Worm (Caenorhabditis elegans) whole organism, young adult: ENCODE results near the gene C10C6.3.

Experiments
- B0019.2 ChIP-seq: fragments of 200-800 bp; sonication (Bioruptor generic); conservative IDR thresholded peaks from 2 replicates; pipeline ENCODE4 v1.3.6; 2022; ENCODE audit warnings: missing genetic modification reagents, missing genetic modification characterization, missing compliant biosample characterization
- B0035.1 ChIP-seq: sonication (generic microtip); optimal IDR thresholded peaks from 2 replicates; lab custom pipeline; 2016; ENCODE audit warnings: missing genetic modification characterization, mild to moderate bottlenecking, missing compliant biosample characterization, missing genotype, missing genetic modification reagents
- C06A6.2 ChIP-seq: fragments of 200-800 bp; sonication (Bioruptor generic); conservative IDR thresholded peaks from 2 replicates; pipeline ENCODE4 v1.3.6; 2022; ENCODE audit warnings: missing genetic modification characterization, missing compliant biosample characterization
- C17E4.6 ChIP-seq: fragments of 200-800 bp; sonication (Bioruptor generic); IDR thresholded peaks from 2 replicates; pipeline ENCODE4 v1.3.6; 2022; ENCODE audit warnings: missing genetic modification reagents, missing genetic modification characterization, missing compliant biosample characterization
- D2030.7 ChIP-seq: fragments of 200-800 bp; sonication (Bioruptor generic); IDR thresholded peaks from 2 replicates; pipeline ENCODE4 v1.3.6; 2022; ENCODE audit warnings: missing genetic modification reagents, missing genetic modification characterization, missing compliant biosample characterization
- F22D6.2 ChIP-seq: sonication (generic microtip); optimal IDR thresholded peaks from 2 replicates; lab custom pipeline; 2016; ENCODE audit warnings: mild to moderate bottlenecking, missing genetic modification characterization, missing compliant biosample characterization
- F23B12.7 ChIP-seq: sonication (generic microtip); optimal IDR thresholded peaks from 2 replicates; lab custom pipeline; 2017; ENCODE audit warnings: missing genetic modification characterization, mild to moderate bottlenecking, missing compliant biosample characterization, antibody characterized with exemption, moderate library complexity; ENCODE audit not compliant: insufficient read depth
- F49E8.2 ChIP-seq: sonication (generic microtip); optimal IDR thresholded peaks from 3 replicates; lab custom pipeline; 2017; ENCODE audit warnings: missing genetic modification characterization, mild to moderate bottlenecking, missing compliant biosample characterization, antibody characterized with exemption, moderate library complexity; ENCODE audit not compliant: insufficient read depth
- F52B5.7 ChIP-seq: sonication (generic microtip); optimal IDR thresholded peaks from 2 replicates; lab custom pipeline; 2016; ENCODE audit warnings: mild to moderate bottlenecking, missing genetic modification characterization, missing compliant biosample characterization
- F57A8.1 ChIP-seq: fragments of 200-800 bp; sonication (Bioruptor generic); optimal IDR thresholded peaks from 2 replicates; lab custom pipeline; 2018; ENCODE audit warnings: mild to moderate bottlenecking, missing genetic modification characterization, moderate library complexity, missing compliant biosample characterization
- F57C9.4 ChIP-seq: sonication (generic microtip); optimal IDR thresholded peaks from 2 replicates; lab custom pipeline; 2017; ENCODE audit warnings: mild to moderate bottlenecking, missing genetic modification characterization, missing compliant biosample characterization
- Y53G8AR.9 ChIP-seq: fragments of 200-800 bp; sonication (Bioruptor generic); conservative IDR thresholded peaks from 2 replicates; pipeline ENCODE4 v1.3.6; 2022; ENCODE audit warnings: missing genetic modification reagents, missing genetic modification characterization, missing compliant biosample characterization
- Y79H2A.3 ChIP-seq: fragments of 200-800 bp; sonication (Bioruptor generic); conservative IDR thresholded peaks from 2 replicates; pipeline ENCODE4 v1.3.6; 2022; ENCODE audit warnings: missing genetic modification reagents, missing genetic modification characterization, missing compliant biosample characterization
- ZK185.1 ChIP-seq: sonication (generic microtip); optimal IDR thresholded peaks from 2 replicates; lab custom pipeline; 2016; ENCODE audit warnings: mild to moderate bottlenecking, missing genetic modification characterization, missing compliant biosample characterization; ENCODE audit not compliant: poor library complexity, severe bottlenecking
- attf-5 ChIP-seq: fragments of 200-800 bp; sonication (Bioruptor generic); optimal IDR thresholded peaks from 2 replicates; lab custom pipeline; 2018; ENCODE audit warnings: mild to moderate bottlenecking, missing genetic modification characterization, missing compliant biosample characterization
- bed-2 ChIP-seq: fragments of 200-800 bp; sonication (Bioruptor generic); IDR thresholded peaks from 2 replicates; pipeline ENCODE4 v1.3.6; 2022; ENCODE audit warnings: missing genetic modification reagents, missing genetic modification characterization, missing compliant biosample characterization
- cebp-1 ChIP-seq, 2 experiments: fragments of 200-800 bp in 1 of 2; sonication (Bioruptor generic) in 1 of 2; sonication (generic microtip) in 1 of 2; IDR thresholded peaks in 1 of 2; optimal IDR thresholded peaks in 1 of 2; 2 replicates each; pipeline versions ENCODE4 v1.3.6 to Lab custom; 2017 to 2022; ENCODE audit warnings: missing compliant biosample characterization in 2 of 2, missing genetic modification characterization in 2 of 2, mild to moderate bottlenecking in 1 of 2, missing genetic modification reagents in 1 of 2, moderate library complexity in 1 of 2
- cebp-2 ChIP-seq: fragments of 200-800 bp; sonication (Bioruptor generic); IDR thresholded peaks from 2 replicates; pipeline ENCODE4 v1.3.6; 2022; ENCODE audit warnings: missing genetic modification characterization, missing compliant biosample characterization
- ceh-100 ChIP-seq: fragments of 200-800 bp; sonication (Bioruptor generic); IDR thresholded peaks from 2 replicates; pipeline ENCODE4 v1.3.6; 2022; ENCODE audit warnings: missing genetic modification reagents, missing genetic modification characterization, missing compliant biosample characterization
- ceh-91 ChIP-seq: fragments of 200-800 bp; sonication (Bioruptor generic); IDR thresholded peaks from 2 replicates; pipeline ENCODE4 v1.3.6; 2022; ENCODE audit warnings: missing genetic modification reagents, missing genetic modification characterization, missing compliant biosample characterization
- chd-7 ChIP-seq: sonication (generic microtip); optimal IDR thresholded peaks from 2 replicates; lab custom pipeline; 2016; ENCODE audit warnings: mild to moderate bottlenecking, missing genetic modification characterization, moderate library complexity, missing compliant biosample characterization
- die-1 ChIP-seq: sonication (generic microtip); optimal IDR thresholded peaks from 2 replicates; lab custom pipeline; 2016; ENCODE audit warnings: missing genotype, mild to moderate bottlenecking, missing genetic modification characterization, missing compliant biosample characterization
- egl-44 ChIP-seq: fragments of 200-800 bp; sonication (Bioruptor generic); IDR thresholded peaks from 2 replicates; pipeline ENCODE4 v1.3.6; 2022; ENCODE audit warnings: missing genetic modification reagents, missing genetic modification characterization, missing compliant biosample characterization
- egrh-3 ChIP-seq: fragments of 200-800 bp; sonication (Bioruptor generic); IDR thresholded peaks from 2 replicates; pipeline ENCODE4 v1.3.6; 2022; ENCODE audit warnings: missing genetic modification reagents, missing genetic modification characterization, missing compliant biosample characterization
- ets-4 ChIP-seq: fragments of 200-800 bp; sonication (Bioruptor generic); optimal IDR thresholded peaks from 2 replicates; lab custom pipeline; 2018; ENCODE audit warnings: mild to moderate bottlenecking, missing genetic modification characterization, missing compliant biosample characterization
- hmg-20 ChIP-seq: fragments of 200-800 bp; sonication (Bioruptor generic); IDR thresholded peaks from 2 replicates; pipeline ENCODE4 v1.3.6; 2022; ENCODE audit warnings: missing genetic modification reagents, missing genetic modification characterization, missing compliant biosample characterization
- lag-1 ChIP-seq: fragments of 200-800 bp; sonication (Bioruptor generic); IDR thresholded peaks from 2 replicates; pipeline ENCODE4 v1.3.6; 2022; ENCODE audit warnings: missing genetic modification reagents, missing genetic modification characterization, missing compliant biosample characterization
- lin-40 ChIP-seq: sonication (generic microtip); optimal IDR thresholded peaks from 2 replicates; lab custom pipeline; 2016; ENCODE audit warnings: missing genetic modification characterization, mild to moderate bottlenecking, missing compliant biosample characterization, missing genotype, missing genetic modification reagents
- lir-1 ChIP-seq: fragments of 200-800 bp; sonication (Bioruptor generic); conservative IDR thresholded peaks from 2 replicates; pipeline ENCODE4 v1.3.6; 2022; ENCODE audit warnings: missing genetic modification reagents, missing genetic modification characterization, missing compliant biosample characterization
- lsl-1 ChIP-seq: fragments of 200-800 bp; sonication (Bioruptor generic); optimal IDR thresholded peaks from 2 replicates; lab custom pipeline; 2018; ENCODE audit warnings: mild to moderate bottlenecking, missing genetic modification characterization, moderate library complexity, missing compliant biosample characterization
- lsy-27 ChIP-seq: sonication (generic microtip); optimal IDR thresholded peaks from 2 replicates; lab custom pipeline; 2017; ENCODE audit warnings: missing genetic modification characterization, mild to moderate bottlenecking, missing compliant biosample characterization, antibody characterized with exemption, missing genotype, borderline replicate concordance; ENCODE audit not compliant: insufficient read depth
- madf-10 ChIP-seq: sonication (generic microtip); optimal IDR thresholded peaks from 2 replicates; lab custom pipeline; 2016; ENCODE audit warnings: mild to moderate bottlenecking, missing genetic modification characterization, missing compliant biosample characterization
- mes-4 ChIP-seq: sonication (generic microtip); optimal IDR thresholded peaks from 2 replicates; lab custom pipeline; 2016; ENCODE audit warnings: missing genotype, missing genetic modification characterization, missing compliant biosample characterization
- nfya-2 ChIP-seq: fragments of 200-800 bp; sonication (Bioruptor generic); IDR thresholded peaks from 2 replicates; pipeline ENCODE4 v1.3.6; 2022; ENCODE audit warnings: missing genetic modification reagents, missing genetic modification characterization, missing compliant biosample characterization
- nfyb-1 ChIP-seq: fragments of 200-800 bp; sonication (Bioruptor generic); IDR thresholded peaks from 2 replicates; pipeline ENCODE4 v1.3.6; 2022; ENCODE audit warnings: missing genetic modification reagents, missing genetic modification characterization, missing compliant biosample characterization
- snpc-1.3 ChIP-seq: sonication (generic microtip); optimal IDR thresholded peaks from 2 replicates; lab custom pipeline; 2017; ENCODE audit warnings: missing genetic modification characterization, mild to moderate bottlenecking, missing compliant biosample characterization, antibody characterized with exemption, moderate library complexity, missing genotype, missing genetic modification reagents; ENCODE audit not compliant: insufficient read depth
- somi-1 ChIP-seq: fragments of 200-800 bp; sonication (Bioruptor generic); optimal IDR thresholded peaks from 2 replicates; lab custom pipeline; 2018; ENCODE audit warnings: mild to moderate bottlenecking, missing genetic modification characterization, missing compliant biosample characterization
- tbp1 ChIP-seq: fragments of 200-800 bp; sonication (Bioruptor generic); optimal IDR thresholded peaks from 2 replicates; lab custom pipeline; 2018; ENCODE audit warnings: mild to moderate bottlenecking, missing genetic modification characterization, missing compliant biosample characterization
- tbx-9 ChIP-seq: sonication (generic microtip); optimal IDR thresholded peaks from 2 replicates; lab custom pipeline; 2016; ENCODE audit warnings: borderline replicate concordance, missing genetic modification characterization, inconsistent platforms, missing compliant biosample characterization
- tlf-1 ChIP-seq: fragments of 200-800 bp; sonication (Bioruptor generic); optimal IDR thresholded peaks from 2 replicates; lab custom pipeline; 2018; ENCODE audit warnings: mild to moderate bottlenecking, missing genetic modification characterization, missing compliant biosample characterization
- unc-130 ChIP-seq: sonication (generic microtip); optimal IDR thresholded peaks from 2 replicates; lab custom pipeline; 2016; ENCODE audit warnings: missing genetic modification reagents, missing genetic modification characterization, missing compliant biosample characterization
- xnd-1 ChIP-seq: sonication (generic microtip); optimal IDR thresholded peaks from 2 replicates; lab custom pipeline; 2016; ENCODE audit warnings: missing genotype, missing genetic modification reagents, missing genetic modification characterization, missing compliant biosample characterization
- zfh-2 ChIP-seq: fragments of 200-800 bp; sonication (Bioruptor generic); conservative IDR thresholded peaks from 2 replicates; pipeline ENCODE4 v1.3.6; 2022; ENCODE audit warnings: missing genetic modification reagents, missing genetic modification characterization, missing compliant biosample characterization
- ztf-28 ChIP-seq: fragments of 200-800 bp; sonication (Bioruptor generic); IDR thresholded peaks from 2 replicates; pipeline ENCODE4 v1.3.6; 2022; ENCODE audit warnings: missing genetic modification reagents, missing genetic modification characterization, missing compliant biosample characterization
- ztf-6 ChIP-seq: fragments of 200-800 bp; sonication (Bioruptor generic); IDR thresholded peaks from 2 replicates; pipeline ENCODE4 v1.3.6; 2022; ENCODE audit warnings: missing genetic modification reagents, missing genetic modification characterization, missing compliant biosample characterization

Gene C10C6.3

DNA sequence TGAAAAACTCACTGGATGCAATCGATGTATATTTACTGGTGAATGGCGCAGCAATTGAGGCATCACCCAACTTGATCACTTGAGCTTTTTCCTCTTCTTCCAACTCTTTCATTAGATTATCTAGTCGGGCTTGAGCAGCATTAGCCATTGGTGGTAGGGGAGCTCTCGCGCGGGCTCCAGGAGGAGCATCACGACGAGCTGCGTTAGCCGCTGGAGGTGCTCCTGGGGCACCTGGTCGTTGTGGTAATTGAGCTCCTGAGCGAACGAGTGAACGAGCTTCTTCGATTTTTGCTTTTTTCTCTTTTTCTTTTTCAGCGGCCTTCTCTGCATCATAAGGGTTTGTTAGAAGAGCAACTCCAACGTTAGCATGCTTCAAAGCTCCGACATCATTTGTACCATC lies 10.1 kb upstream of the C10C6.3 start:
- TF ChIP-seq cebp-2, result no peak
- TF ChIP-seq zfh-2 (GFP tag; lab: Robert Waterston, UW), result peak; percentile 78
- no peak for TF ChIP-seq F23B12.7 (tag; lab: Kevin White, UChicago)
- TF ChIP-seq attf-5, result no peak

DNA sequence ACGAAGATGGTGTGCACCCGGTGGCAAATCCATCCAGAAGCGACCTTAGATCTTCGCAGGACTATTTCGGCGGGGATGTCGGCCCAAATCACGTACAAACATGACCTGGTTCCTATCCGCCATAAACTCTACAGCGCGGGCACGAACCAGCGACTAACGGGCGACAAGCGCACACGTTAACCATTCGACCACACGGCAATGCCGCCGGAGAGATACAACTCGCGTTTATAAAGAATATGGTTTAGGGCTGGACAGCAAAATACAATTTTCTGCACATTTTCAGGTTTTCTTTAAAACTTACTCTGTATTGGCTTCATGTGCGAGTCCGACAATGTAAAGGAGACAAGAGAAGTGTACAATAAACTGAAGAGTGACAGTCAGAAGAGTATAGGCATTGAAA lies 9.0 kb upstream of the C10C6.3 start:
- TF ChIP-seq somi-1 (GFP tag; lab: Kevin White, UChicago) (peak; percentile 79), B0019.2 (GFP tag; lab: Robert Waterston, UW) (peak; percentile 70), lag-1 (GFP tag; lab: Robert Waterston, UW) (no peak), unc-130 (GFP tag; lab: Kevin White, UChicago) (peak; percentile 79), lin-40 (tag; lab: Kevin White, UChicago) (peak; percentile 56), tlf-1 (GFP tag; lab: Kevin White, UChicago) (peak; percentile 80), hmg-20 (GFP tag; lab: Robert Waterston, UW) (0 out of 2 replicates have a peak, but pooled peaks have one; percentile 11), ZK185.1 (tag; lab: Kevin White, UChicago) (peak; percentile 94), die-1 (tag; lab: Kevin White, UChicago) (peak; percentile 97), F57A8.1 (peak; percentile 96), snpc-1.3 (peak; percentile 91), F52B5.7 (tag; lab: Kevin White, UChicago) (peak; percentile 98), ztf-6 (GFP tag; lab: Robert Waterston, UW) (peak; percentile 73; the same call in 1 of the 2 replicates), mes-4 (tag; lab: Kevin White, UChicago) (peak; percentile 87), B0035.1 (tag; lab: Kevin White, UChicago) (peak; percentile 74), chd-7 (tag; lab: Kevin White, UChicago) (peak; percentile 89), lir-1 (GFP tag; lab: Robert Waterston, UW) (no peak), ets-4 (peak; percentile 93), xnd-1 (tag; lab: Kevin White, UChicago) (no peak), F57C9.4 (tag; lab: Kevin White, UChicago) (peak; percentile 53), F22D6.2 (tag; lab: Kevin White, UChicago) (peak; percentile 70), egl-44 (GFP tag; lab: Robert Waterston, UW) (peak; percentile 97), lsl-1 (GFP tag; lab: Kevin White, UChicago) (peak; percentile 70), nfya-2 (GFP tag; lab: Robert Waterston, UW) (0 out of 2 replicates have a peak, but pooled peaks have one; percentile 75), madf-10 (tag; lab: Kevin White, UChicago) (peak; percentile 79), C17E4.6 (GFP tag; lab: Robert Waterston, UW) (peak; percentile 78; the same call in 1 of the 2 replicates), ceh-91 (peak; percentile 59; the same call in 1 of the 2 replicates), tbx-9 (tag; lab: Kevin White, UChicago) (peak; percentile 53), lsy-27 (peak; percentile 88), Y79H2A.3 (GFP tag; lab: Robert Waterston, UW) (0 out of 2 replicates have a peak, but pooled peaks have one; percentile 45), zfh-2 (GFP tag; lab: Robert Waterston, UW) (peak; percentile 90), tbp1 (peak; percentile 97), F49E8.2 (tag; lab: Kevin White, UChicago) (peak; percentile 86), Y53G8AR.9 (GFP tag; lab: Robert Waterston, UW) (peak; percentile 86), ceh-100 (GFP tag; lab: Robert Waterston, UW) (peak; percentile 68), egrh-3 (GFP tag; lab: Robert Waterston, UW) (peak; percentile 50), D2030.7 (GFP tag; lab: Robert Waterston, UW) (peak; percentile 85), bed-2 (GFP tag; lab: Robert Waterston, UW) (peak; percentile 75), cebp-1 (GFP tag; IDR thresholded peaks at IDR 0.05; lab: Robert Waterston, UW) (no peak), cebp-1 (tag; optimal IDR thresholded peaks at IDR 0.05; lab: Kevin White, UChicago) (peak; percentile 84), ztf-28 (GFP tag; lab: Robert Waterston, UW) (peak; percentile 95), C06A6.2 (peak; percentile 46; the same call in 1 of the 2 replicates), nfyb-1 (GFP tag; lab: Robert Waterston, UW) (peak; percentile 90)
